Worm (Caenorhabditis elegans): ENCODE results near the gene F46H6.5.
A peak's percentile ranks its signal among the peaks of the same experiment; 100 is the strongest.

- no peak for TF ChIP-seq nhr-6 (tag; optimal IDR thresholded peaks at IDR 0.05)
- peak; percentile 45 for TF ChIP-seq mep-1 (tag; optimal IDR thresholded peaks at IDR 0.05)
- no peak for TF ChIP-seq skn-1 (tag; optimal IDR thresholded peaks at IDR 0.05)
- TF ChIP-seq nhr-25 (tag; optimal IDR thresholded peaks at IDR 0.05; ENCODE audit: borderline replicate concordance, insufficient read depth), result no peak
Measured at ce11 chrX:4498078-4498477, 6.1 kb upstream of the F46H6.5 start.

All from whole organism, L4 larva.